In the genomic region with DNA sequence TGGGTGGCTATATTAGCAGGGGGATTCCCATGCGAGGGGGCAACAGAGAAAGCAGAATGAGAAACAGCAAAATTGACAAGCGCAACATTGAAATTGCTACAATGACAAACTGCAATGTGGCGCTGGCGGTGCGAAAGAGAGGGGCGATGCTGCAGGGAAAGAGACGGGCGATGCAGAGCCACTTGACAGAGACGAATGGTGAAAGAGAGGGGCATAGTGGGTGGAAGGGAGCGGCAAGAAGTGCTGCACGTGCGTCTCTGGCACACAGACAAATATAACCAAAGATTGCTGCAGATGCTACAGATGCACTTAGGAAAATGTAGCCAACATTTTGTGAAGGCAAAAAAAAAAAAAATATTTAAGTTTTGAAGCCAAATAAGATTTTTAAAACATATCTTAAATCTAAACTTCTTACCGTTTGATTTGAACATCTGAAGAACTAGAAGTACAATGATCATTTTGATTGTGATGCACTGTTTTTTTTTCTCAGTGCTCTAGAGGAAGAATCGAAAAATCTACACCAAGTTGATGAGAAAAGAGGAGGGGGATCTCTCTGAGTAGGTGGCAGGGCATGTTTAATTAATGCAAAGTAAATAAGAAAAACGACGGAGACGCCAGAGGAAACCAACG, we compare ENCODE assay signal across 1 fruit fly cellular context.
A peak's percentile ranks its signal among the peaks of the same experiment; 100 is the strongest.
TF ChIP-seq lines count a peak whose summit lies in the region.

No protein-coding gene starts in this region.

TF ChIP-seq in whole organism, embryonic, 481 proteins besides CTCF, POLR2A, EP300 and RAD21 (continued from another document and continues in another):
- TF ChIP-seq CG9797 (GFP tag; optimal IDR thresholded peaks at IDR 0.05; lab: Kevin White, UChicago) (no peak), crol (GFP tag; IDR thresholded peaks at IDR 0.05; lab: Robert Waterston, UW) (peak; percentile 69), dmrt11E (tag; optimal IDR thresholded peaks at IDR 0.05; lab: Kevin White, UChicago) (peak; percentile 83), Nf-YC (tag; optimal IDR thresholded peaks at IDR 0.05; lab: Kevin White, UChicago) (no peak), sens-2 (GFP tag; IDR thresholded peaks at IDR 0.05; lab: Robert Waterston, UW) (peak; percentile 31; the same call in 1 of the 2 replicates), usp (GFP tag; optimal IDR thresholded peaks at IDR 0.05; lab: Kevin White, UChicago) (no peak), ftz-f1 (GFP tag; optimal IDR thresholded peaks at IDR 0.05; lab: Kevin White, UChicago) (no peak), E2f2 (GFP tag; IDR thresholded peaks at IDR 0.05; lab: Robert Waterston, UW) (peak; percentile 26; the same call in 1 of the 2 replicates), CG1233 (GFP tag; optimal IDR thresholded peaks at IDR 0.05; lab: Kevin White, UChicago) (peak; percentile 34), CG17568 (GFP tag; optimal IDR thresholded peaks at IDR 0.05; lab: Kevin White, UChicago) (peak; percentile 43), shn (GFP tag; optimal IDR thresholded peaks at IDR 0.05; lab: Kevin White, UChicago) (peak; percentile 52), yki (optimal IDR thresholded peaks at IDR 0.05; lab: Kevin White, UChicago) (no peak), Side (GFP tag; optimal IDR thresholded peaks at IDR 0.05; lab: Kevin White, UChicago) (peak; percentile 42), slp2 (GFP tag; optimal IDR thresholded peaks at IDR 0.05; lab: Kevin White, UChicago) (peak; percentile 25), Fer3 (tag; optimal IDR thresholded peaks at IDR 0.05; lab: Kevin White, UChicago) (peak; percentile 9), CG9437 (GFP tag; optimal IDR thresholded peaks at IDR 0.05; lab: Kevin White, UChicago) (peak; percentile 33), D (optimal IDR thresholded peaks at IDR 0.05; lab: Kevin White, UChicago) (no peak), D (GFP tag; optimal IDR thresholded peaks at IDR 0.05; lab: Kevin White, UChicago) (peak; percentile 70), Vsx1 (GFP tag; optimal IDR thresholded peaks at IDR 0.05; lab: Kevin White, UChicago) (peak; percentile 16), E2f1 (GFP tag; IDR thresholded peaks at IDR 0.05; lab: Robert Waterston, UW) (0 out of 2 replicates have a peak, but pooled peaks have one; percentile 48), CG6254 (GFP tag; optimal IDR thresholded peaks at IDR 0.05; lab: Kevin White, UChicago) (peak; percentile 43), YL-1 (GFP tag; optimal IDR thresholded peaks at IDR 0.05; lab: Kevin White, UChicago) (no peak), CG18476 (GFP tag; optimal IDR thresholded peaks at IDR 0.05; lab: Kevin White, UChicago) (peak; percentile 7), otp (GFP tag; IDR thresholded peaks at IDR 0.05; lab: Robert Waterston, UW) (peak; percentile 65; the same call in 1 of the 3 replicates), h (optimal IDR thresholded peaks at IDR 0.05; lab: Kevin White, UChicago) (no peak), ro (GFP tag; IDR thresholded peaks at IDR 0.05; lab: Robert Waterston, UW) (peak; percentile 17; the same call in 1 of the 2 replicates), CG17361 (GFP tag; IDR thresholded peaks at IDR 0.05; lab: Robert Waterston, UW) (peak; percentile 69), gce (GFP tag; IDR thresholded peaks at IDR 0.05; lab: Robert Waterston, UW) (0 out of 3 replicates have a peak, but pooled peaks have one; percentile 52), stc (GFP tag; IDR thresholded peaks at IDR 0.05; lab: Robert Waterston, UW) (peak; percentile 55; the same call in 1 of the 2 replicates), CG18011 (GFP tag; optimal IDR thresholded peaks at IDR 0.05; lab: Kevin White, UChicago) (no peak), ranshi (GFP tag; IDR thresholded peaks at IDR 0.05; lab: Robert Waterston, UW) (peak; percentile 62; the same call in 1 of the 2 replicates), Chrac-16 (GFP tag; optimal IDR thresholded peaks at IDR 0.05; lab: Kevin White, UChicago) (peak; percentile 66), tio (GFP tag; optimal IDR thresholded peaks at IDR 0.05; lab: Kevin White, UChicago) (peak; percentile 65), CG32532 (GFP tag; IDR thresholded peaks at IDR 0.05; lab: Robert Waterston, UW) (no peak), CG15601 (tag; optimal IDR thresholded peaks at IDR 0.05; lab: Kevin White, UChicago) (peak; percentile 65), CG17829 (tag; optimal IDR thresholded peaks at IDR 0.05; lab: Kevin White, UChicago) (peak; percentile 82), ac (GFP tag; optimal IDR thresholded peaks at IDR 0.05; lab: Kevin White, UChicago) (peak; percentile 16), salm (tag; optimal IDR thresholded peaks at IDR 0.05; lab: Kevin White, UChicago) (peak; percentile 12), sim (GFP tag; IDR thresholded peaks at IDR 0.05; lab: Robert Waterston, UW) (0 out of 2 replicates have a peak, but pooled peaks have one; percentile 42), CG12104 (GFP tag; optimal IDR thresholded peaks at IDR 0.05; lab: Kevin White, UChicago) (peak; percentile 31), CG11398 (GFP tag; optimal IDR thresholded peaks at IDR 0.05; lab: Kevin White, UChicago) (peak; percentile 3), ase (GFP tag; IDR thresholded peaks at IDR 0.05; lab: Robert Waterston, UW) (peak; percentile 44; the same call in 1 of the 3 replicates), unpg (GFP tag; optimal IDR thresholded peaks at IDR 0.05; lab: Kevin White, UChicago) (peak; percentile 76), sob (GFP tag; IDR thresholded peaks at IDR 0.05; lab: Robert Waterston, UW) (peak; percentile 30; the same call in 1 of the 2 replicates), Ets65A (GFP tag; lab: Kevin White, UChicago) (peak; percentile 88), ab (GFP tag; optimal IDR thresholded peaks at IDR 0.05; lab: Kevin White, UChicago) (no peak), CG8089 (GFP tag; optimal IDR thresholded peaks at IDR 0.05; lab: Kevin White, UChicago) (peak; percentile 54), CG10321 (GFP tag; IDR thresholded peaks at IDR 0.05; lab: Robert Waterston, UW) (0 out of 2 replicates have a peak, but pooled peaks have one; percentile 38), esg (GFP tag; conservative IDR thresholded peaks at IDR 0.05; lab: Robert Waterston, UW) (peak; percentile 25; the same call in 1 of the 2 replicates), zfh1 (GFP tag; IDR thresholded peaks at IDR 0.05; lab: Robert Waterston, UW) (peak; percentile 83), CG31388 (GFP tag; optimal IDR thresholded peaks at IDR 0.05; lab: Kevin White, UChicago) (peak; percentile 5), CG4328 (GFP tag; optimal IDR thresholded peaks at IDR 0.05; lab: Kevin White, UChicago) (no peak), CG8944 (GFP tag; optimal IDR thresholded peaks at IDR 0.05; lab: Kevin White, UChicago) (peak; percentile 33), Hr78 (GFP tag; optimal IDR thresholded peaks at IDR 0.05; lab: Kevin White, UChicago) (peak in 1 of 2 experiments; percentile 31), CG10979 (tag; optimal IDR thresholded peaks at IDR 0.05; lab: Kevin White, UChicago) (peak; percentile 83), CG11695 (GFP tag; IDR thresholded peaks at IDR 0.05; lab: Robert Waterston, UW) (peak; percentile 67; the same call in 2 of the 3 replicates), CG5245 (GFP tag; optimal IDR thresholded peaks at IDR 0.05; lab: Kevin White, UChicago) (peak; percentile 47), cato (GFP tag; optimal IDR thresholded peaks at IDR 0.05; lab: Kevin White, UChicago; ENCODE audit: borderline replicate concordance) (peak; percentile 44), chinmo (GFP tag; IDR thresholded peaks at IDR 0.05; lab: Robert Waterston, UW; ENCODE audit: partially characterized antibody) (no peak), CG12942 (GFP tag; optimal IDR thresholded peaks at IDR 0.05; lab: Kevin White, UChicago) (peak; percentile 10), CkIIα-i1 (GFP tag; IDR thresholded peaks at IDR 0.05; lab: Robert Waterston, UW) (no peak), Hsf (GFP tag; optimal IDR thresholded peaks at IDR 0.05; lab: Kevin White, UChicago) (peak; percentile 58), CG11723 (GFP tag; optimal IDR thresholded peaks at IDR 0.05; lab: Kevin White, UChicago) (no peak), CG8359 (GFP tag; optimal IDR thresholded peaks at IDR 0.05; lab: Kevin White, UChicago; ENCODE audit: borderline replicate concordance) (peak; percentile 40), CG12299 (tag; optimal IDR thresholded peaks at IDR 0.05; lab: Kevin White, UChicago) (no peak), NfI (GFP tag; optimal IDR thresholded peaks at IDR 0.05; lab: Kevin White, UChicago) (no peak), Sox102F (GFP tag; optimal IDR thresholded peaks at IDR 0.05; lab: Kevin White, UChicago) (peak; percentile 75), Six4 (GFP tag; optimal IDR thresholded peaks at IDR 0.05; lab: Kevin White, UChicago) (peak; percentile 26), CG4617 (GFP tag; optimal IDR thresholded peaks at IDR 0.05; lab: Kevin White, UChicago; ENCODE audit: borderline replicate concordance) (no peak), stwl (tag; optimal IDR thresholded peaks at IDR 0.05; lab: Kevin White, UChicago) (peak; percentile 5), Dad (GFP tag; optimal IDR thresholded peaks at IDR 0.05; lab: Kevin White, UChicago) (no peak), seq (GFP tag; IDR thresholded peaks at IDR 0.05; lab: Robert Waterston, UW) (no peak), CG2116 (GFP tag; optimal IDR thresholded peaks at IDR 0.05; lab: Kevin White, UChicago) (peak; percentile 14), CG10431 (GFP tag; optimal IDR thresholded peaks at IDR 0.05; lab: Kevin White, UChicago) (peak; percentile 18), CG10267 (tag; optimal IDR thresholded peaks at IDR 0.05; lab: Kevin White, UChicago) (peak; percentile 62), CG12071 (GFP tag; optimal IDR thresholded peaks at IDR 0.05; lab: Kevin White, UChicago) (no peak), ewg (GFP tag; optimal IDR thresholded peaks at IDR 0.05; lab: Kevin White, UChicago) (peak; percentile 58), eve (GFP tag; optimal IDR thresholded peaks at IDR 0.05; lab: Kevin White, UChicago) (peak in 1 of 2 experiments; percentile 66), Abd-B (GFP tag; optimal IDR thresholded peaks at IDR 0.05; lab: Kevin White, UChicago) (no peak), D19A (tag; optimal IDR thresholded peaks at IDR 0.05; lab: Kevin White, UChicago) (peak; percentile 66), H15 (GFP tag; IDR thresholded peaks at IDR 0.05; lab: Robert Waterston, UW) (0 out of 3 replicates have a peak, but pooled peaks have one; percentile 47), CG10366 (GFP tag; IDR thresholded peaks at IDR 0.05; lab: Robert Waterston, UW) (peak; percentile 45), CG4424 (GFP tag; optimal IDR thresholded peaks at IDR 0.05; lab: Kevin White, UChicago) (peak; percentile 79), caup (GFP tag; optimal IDR thresholded peaks at IDR 0.05; lab: Kevin White, UChicago; ENCODE audit: severe bottlenecking) (no peak), Optix (GFP tag; IDR thresholded peaks at IDR 0.05; lab: Robert Waterston, UW) (no peak), CG12236 (GFP tag; optimal IDR thresholded peaks at IDR 0.05; lab: Kevin White, UChicago) (peak; percentile 55), CG17912 (GFP tag; optimal IDR thresholded peaks at IDR 0.05; lab: Kevin White, UChicago) (no peak), Med (GFP tag; lab: Kevin White, UChicago) (peak; percentile 71), Hr3 (GFP tag; optimal IDR thresholded peaks at IDR 0.05; lab: Kevin White, UChicago) (peak; percentile 53), Awh (GFP tag; IDR thresholded peaks at IDR 0.05; lab: Robert Waterston, UW) (peak; percentile 58; the same call in 1 of the 2 replicates), CG10209 (GFP tag; optimal IDR thresholded peaks at IDR 0.05; lab: Kevin White, UChicago) (peak; percentile 50), nerfin-1 (tag; optimal IDR thresholded peaks at IDR 0.05; lab: Kevin White, UChicago) (peak; percentile 51), NC2α (GFP tag; optimal IDR thresholded peaks at IDR 0.05; lab: Kevin White, UChicago) (no peak), BEAF-32 (GFP tag; optimal IDR thresholded peaks at IDR 0.05; lab: Kevin White, UChicago) (no peak), CG13424 (tag; optimal IDR thresholded peaks at IDR 0.05; lab: Kevin White, UChicago) (peak; percentile 54), CG17359 (tag; optimal IDR thresholded peaks at IDR 0.05; lab: Kevin White, UChicago) (peak; percentile 69), MBD-R2 (GFP tag; IDR thresholded peaks at IDR 0.05; lab: Robert Waterston, UW) (no peak), dan (GFP tag; IDR thresholded peaks at IDR 0.05; lab: Robert Waterston, UW) (no peak), CG12219 (GFP tag; optimal IDR thresholded peaks at IDR 0.05; lab: Kevin White, UChicago) (peak; percentile 25), zf30C (GFP tag; optimal IDR thresholded peaks at IDR 0.05; lab: Kevin White, UChicago) (peak; percentile 62), Hr51 (GFP tag; optimal IDR thresholded peaks at IDR 0.05; lab: Kevin White, UChicago) (peak in 1 of 2 experiments; percentile 34), CG16863 (GFP tag; optimal IDR thresholded peaks at IDR 0.05; lab: Kevin White, UChicago) (peak; percentile 54), dpn (GFP tag; optimal IDR thresholded peaks at IDR 0.05; lab: Kevin White, UChicago) (peak; percentile 34 to 49), CG4730 (GFP tag; IDR thresholded peaks at IDR 0.05; lab: Robert Waterston, UW) (peak; percentile 34; the same call in 1 of the 2 replicates), bsh (GFP tag; optimal IDR thresholded peaks at IDR 0.05; lab: Kevin White, UChicago) (peak; percentile 17 to 86), BtbVII (GFP tag; optimal IDR thresholded peaks at IDR 0.05; lab: Kevin White, UChicago) (no peak), CG17328 (GFP tag; IDR thresholded peaks at IDR 0.05; lab: Robert Waterston, UW) (peak; percentile 77), Blimp-1 (GFP tag; optimal IDR thresholded peaks at IDR 0.05; lab: Kevin White, UChicago) (peak; percentile 80), CG14441 (GFP tag; IDR thresholded peaks at IDR 0.05; lab: Robert Waterston, UW) (no peak), pum (GFP tag; optimal IDR thresholded peaks at IDR 0.05; lab: Kevin White, UChicago) (peak; percentile 40), D19B (GFP tag; optimal IDR thresholded peaks at IDR 0.05; lab: Kevin White, UChicago) (no peak), CG9817 (tag; optimal IDR thresholded peaks at IDR 0.05; lab: Kevin White, UChicago) (peak; percentile 6), CG31441 (GFP tag; IDR thresholded peaks at IDR 0.05; lab: Robert Waterston, UW) (peak; percentile 78), CG32772 (GFP tag; IDR thresholded peaks at IDR 0.05; lab: Robert Waterston, UW) (peak; percentile 79), CG9609 (GFP tag; optimal IDR thresholded peaks at IDR 0.05; lab: Kevin White, UChicago) (peak; percentile 55), CG10654 (GFP tag; optimal IDR thresholded peaks at IDR 0.05; lab: Kevin White, UChicago) (peak; percentile 28), CG12155 (GFP tag; optimal IDR thresholded peaks at IDR 0.05; lab: Kevin White, UChicago) (peak; percentile 2), sc (optimal IDR thresholded peaks at IDR 0.05; lab: Kevin White, UChicago) (no peak), sc (GFP tag; optimal IDR thresholded peaks at IDR 0.05; lab: Kevin White, UChicago) (peak; percentile 59), sqz (GFP tag; optimal IDR thresholded peaks at IDR 0.05; lab: Kevin White, UChicago) (peak; percentile 13), mld (GFP tag; IDR thresholded peaks at IDR 0.05; lab: Robert Waterston, UW; ENCODE audit: partially characterized antibody) (no peak)
